Fruit fly (Drosophila melanogaster): ENCODE data around the gene Mur18B.

The Mur18B gene

dm6 chrX:19224580-19225303, 11.7 kb downstream of the Mur18B start (continued):
- TF ChIP-seq Sry-β (GFP tag; optimal IDR thresholded peaks at IDR 0.05): no peak
- TF ChIP-seq E2f1 (GFP tag; IDR thresholded peaks at IDR 0.05): no peak
- TF ChIP-seq MESR4 (GFP tag; optimal IDR thresholded peaks at IDR 0.05): no peak
- peak; percentile 38 for TF ChIP-seq CG13424 (tag; optimal IDR thresholded peaks at IDR 0.05)
- TF ChIP-seq da (GFP tag; optimal IDR thresholded peaks at IDR 0.05): no peak
- peak; percentile 24 for TF ChIP-seq CG16815 (GFP tag; optimal IDR thresholded peaks at IDR 0.05)
- no peak for TF ChIP-seq z (GFP tag; IDR thresholded peaks at IDR 0.05)
- TF ChIP-seq CG9932 (GFP tag; IDR thresholded peaks at IDR 0.05): no peak
- no peak for TF ChIP-seq CG8281 (tag; optimal IDR thresholded peaks at IDR 0.05)
- TF ChIP-seq Bdp1 (GFP tag; optimal IDR thresholded peaks at IDR 0.05): no peak
- TF ChIP-seq exex (tag; optimal IDR thresholded peaks at IDR 0.05): no peak
- peak; percentile 20 for TF ChIP-seq lab (GFP tag; optimal IDR thresholded peaks at IDR 0.05)
- no peak for TF ChIP-seq Lpt (GFP tag; optimal IDR thresholded peaks at IDR 0.05)
- no peak for TF ChIP-seq NC2β (GFP tag; optimal IDR thresholded peaks at IDR 0.05)
- no peak for TF ChIP-seq gfzf (GFP tag; optimal IDR thresholded peaks at IDR 0.05)
- TF ChIP-seq CG3847 (GFP tag; IDR thresholded peaks at IDR 0.05): no peak
- peak; percentile 7 for TF ChIP-seq CG2116 (GFP tag; optimal IDR thresholded peaks at IDR 0.05)
- TF ChIP-seq Spps (tag; optimal IDR thresholded peaks at IDR 0.05): no peak
- no peak for TF ChIP-seq nau (GFP tag; optimal IDR thresholded peaks at IDR 0.05)
- TF ChIP-seq sens (GFP tag): peak; percentile 46
- TF ChIP-seq schlank (tag; optimal IDR thresholded peaks at IDR 0.05): no peak
- no peak for TF ChIP-seq Hsf (GFP tag; optimal IDR thresholded peaks at IDR 0.05)
- TF ChIP-seq bcd (GFP tag; optimal IDR thresholded peaks at IDR 0.05): peak; percentile 35
- TF ChIP-seq CG30020 (tag; optimal IDR thresholded peaks at IDR 0.05): no peak
- no peak for TF ChIP-seq Ptx1 (GFP tag; IDR thresholded peaks at IDR 0.05)
- no peak for TF ChIP-seq sc (optimal IDR thresholded peaks at IDR 0.05)
- TF ChIP-seq sc (GFP tag; optimal IDR thresholded peaks at IDR 0.05): peak; percentile 30
- TF ChIP-seq CG2129 (GFP tag; IDR thresholded peaks at IDR 0.05; ENCODE audit: partially characterized antibody): no peak
- TF ChIP-seq luna (GFP tag; optimal IDR thresholded peaks at IDR 0.05): no peak
- no peak for TF ChIP-seq Tbp (GFP tag; optimal IDR thresholded peaks at IDR 0.05)
- peak; percentile 5 for TF ChIP-seq tin (GFP tag; optimal IDR thresholded peaks at IDR 0.05)
- no peak for TF ChIP-seq CG31388 (GFP tag; optimal IDR thresholded peaks at IDR 0.05)
- TF ChIP-seq Hmr (GFP tag; optimal IDR thresholded peaks at IDR 0.05): peak; percentile 28
- TF ChIP-seq CG9817 (tag; optimal IDR thresholded peaks at IDR 0.05): no peak
- TF ChIP-seq CG17802 (tag; optimal IDR thresholded peaks at IDR 0.05): no peak
- no peak for TF ChIP-seq CG8944 (GFP tag; optimal IDR thresholded peaks at IDR 0.05)
- TF ChIP-seq CG2678 (tag; optimal IDR thresholded peaks at IDR 0.05): peak; percentile 64
- no peak for TF ChIP-seq NFAT (GFP tag; IDR thresholded peaks at IDR 0.05)
- no peak for TF ChIP-seq her (GFP tag; optimal IDR thresholded peaks at IDR 0.05)
- TF ChIP-seq en (GFP tag; optimal IDR thresholded peaks at IDR 0.05): no peak
- TF ChIP-seq bab2 (GFP tag; optimal IDR thresholded peaks at IDR 0.05): no peak
- no peak for TF ChIP-seq CG5180 (GFP tag; optimal IDR thresholded peaks at IDR 0.05)
- peak; percentile 20 for TF ChIP-seq CG15601 (tag; optimal IDR thresholded peaks at IDR 0.05)
- peak; percentile 3 for TF ChIP-seq CTCF (GFP tag; optimal IDR thresholded peaks at IDR 0.05)
- TF ChIP-seq CG1024 (GFP tag; IDR thresholded peaks at IDR 0.05): no peak
- peak; percentile 73 for TF ChIP-seq CG9437 (GFP tag; optimal IDR thresholded peaks at IDR 0.05)
- TF ChIP-seq Hr51 (GFP tag; optimal IDR thresholded peaks at IDR 0.05): peak in 1 of 2 experiments; percentile 65
- TF ChIP-seq CG10209 (GFP tag; optimal IDR thresholded peaks at IDR 0.05): peak; percentile 34
- no peak for TF ChIP-seq kah (GFP tag; optimal IDR thresholded peaks at IDR 0.05)
- no peak for TF ChIP-seq tna (GFP tag; IDR thresholded peaks at IDR 0.05; ENCODE audit: partially characterized antibody)
- TF ChIP-seq CG10979 (tag; optimal IDR thresholded peaks at IDR 0.05): peak; percentile 58
